Worm (Caenorhabditis elegans) whole organism, L4/young adult: Measurements from ENCODE around the gene frpr-17.

Experiments
- W03F9.2 ChIP-seq: fragments of 150-350 bp; optimal IDR thresholded peaks from 2 replicates; lab custom pipeline; 2014; ENCODE audit warnings: missing biosample characterization, missing genetic modification characterization
- dao-5 ChIP-seq: sonication (generic microtip); optimal IDR thresholded peaks from 2 replicates; lab custom pipeline; 2016; ENCODE audit warnings: missing genotype, missing genetic modification characterization, moderate library complexity, missing compliant biosample characterization
- him-1 ChIP-seq: sonication (generic microtip); optimal IDR thresholded peaks from 2 replicates; lab custom pipeline; 2016; ENCODE audit warnings: missing genotype, missing genetic modification reagents, missing genetic modification characterization, missing compliant biosample characterization

- TF ChIP-seq dao-5 (tag; lab: Kevin White, UChicago) = no peak
- no peak for TF ChIP-seq W03F9.2 (tag; lab: Kevin White, UChicago)
- no peak for TF ChIP-seq him-1 (tag; lab: Kevin White, UChicago)
Measured at ce11 chrX:14447910-14448309, 42.0 kb downstream of the frpr-17 start, which contains the start of gene jmjd-3.2.
